Worm (Caenorhabditis elegans): Measurements from ENCODE around the gene srw-95.

srw-95 gene

DNA sequence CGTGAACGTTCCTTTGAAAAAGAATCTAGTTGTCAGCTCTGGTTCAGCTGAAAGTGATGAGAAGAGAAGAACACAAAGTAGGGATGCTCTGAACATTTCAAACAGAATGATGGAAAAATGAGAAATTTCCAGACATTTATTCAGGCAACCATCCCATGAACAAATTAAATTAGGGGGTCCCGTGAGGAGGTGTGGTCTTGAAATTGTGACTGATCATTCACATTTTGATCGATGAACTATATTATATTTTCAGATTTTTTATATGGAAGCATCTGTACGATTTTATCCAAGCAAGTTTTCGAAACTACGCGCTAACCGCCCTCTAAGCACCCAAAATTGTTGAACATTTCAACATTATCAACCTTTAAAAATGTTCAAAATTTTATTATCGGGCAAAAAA lies 35.9 kb upstream of the srw-95 start, which contains the start of gene R11E3.19:
Gene R11E3.19 (minus strand): TSS at position 101 of the 400 bp plus-strand sequence.
- no peak for TF ChIP-seq ceh-43 (GFP tag; optimal IDR thresholded peaks at IDR 0.05)
- TF ChIP-seq nhr-12 (tag; optimal IDR thresholded peaks at IDR 0.05), result no peak

DNA sequence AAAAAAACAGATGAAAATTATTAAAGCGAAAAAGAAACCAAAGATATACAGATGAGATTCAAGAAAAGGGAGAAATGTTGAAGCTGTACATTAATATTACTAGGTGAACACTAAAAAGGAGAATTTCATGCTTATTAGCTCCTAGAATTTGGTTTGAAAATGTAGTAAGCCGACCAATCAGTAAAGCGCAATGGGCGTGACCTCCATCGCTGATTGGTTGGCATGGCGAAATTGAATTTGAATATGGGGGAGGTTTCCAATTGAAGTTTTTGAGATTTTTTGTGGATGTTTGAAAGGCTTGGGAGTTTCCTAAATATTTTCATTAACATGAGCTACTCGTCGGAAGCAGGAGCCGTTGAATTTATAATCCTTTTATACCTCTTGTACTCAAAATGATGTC lies 35.4 kb upstream of the srw-95 start:
- TF ChIP-seq bed-3 (GFP tag; optimal IDR thresholded peaks at IDR 0.05), result no peak
- no peak for TF ChIP-seq sptf-1 (tag; optimal IDR thresholded peaks at IDR 0.05)
- TF ChIP-seq ceh-43 (GFP tag; optimal IDR thresholded peaks at IDR 0.05), result no peak
- TF ChIP-seq elt-3 (tag; optimal IDR thresholded peaks at IDR 0.05), result no peak
- no peak for TF ChIP-seq lin-32 (GFP tag; optimal IDR thresholded peaks at IDR 0.05)
- TF ChIP-seq mep-1 (tag; optimal IDR thresholded peaks at IDR 0.05), result no peak
- TF ChIP-seq snpc-4 (tag; optimal IDR thresholded peaks at IDR 0.05), result no peak
- no peak for TF ChIP-seq ztf-11 (tag; optimal IDR thresholded peaks at IDR 0.05)
- no peak for TF ChIP-seq lsy-2 (tag; optimal IDR thresholded peaks at IDR 0.05)

DNA sequence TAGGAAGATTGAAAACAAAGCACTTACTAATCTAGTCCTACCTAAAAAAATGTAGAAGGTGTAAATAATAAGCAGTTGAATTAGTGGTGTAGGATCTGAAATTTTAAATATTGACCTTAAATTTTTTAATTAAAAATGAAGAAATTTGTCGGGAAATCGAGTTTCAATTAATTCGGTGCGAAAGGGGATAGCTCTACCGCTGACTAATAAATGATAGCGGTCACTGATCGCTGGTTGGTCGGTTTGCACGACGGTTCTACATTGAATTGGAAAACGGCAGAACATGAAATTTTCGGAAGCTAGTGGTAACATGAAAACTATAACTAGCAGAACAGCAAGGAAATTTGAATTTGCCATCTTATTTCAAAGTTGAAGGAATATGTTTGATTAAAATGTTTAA lies 31.7 kb upstream of the srw-95 start, which contains the start of gene set-15:
Gene set-15 (minus strand): TSS at position 101 of the 400 bp plus-strand sequence.
- TF ChIP-seq nhr-12 (tag; optimal IDR thresholded peaks at IDR 0.05), result no peak
- no peak for TF ChIP-seq cnd-1 (tag; optimal IDR thresholded peaks at IDR 0.05)
- TF ChIP-seq lsy-2 (tag; optimal IDR thresholded peaks at IDR 0.05), result no peak
- TF ChIP-seq mab-5 (tag; optimal IDR thresholded peaks at IDR 0.05), result no peak
- no peak for TF ChIP-seq nhr-237 (tag; optimal IDR thresholded peaks at IDR 0.05)
- TF ChIP-seq blmp-1 (tag; optimal IDR thresholded peaks at IDR 0.05), result no peak
- TF ChIP-seq pha-4 (tag; optimal IDR thresholded peaks at IDR 0.05), result no peak
- TF ChIP-seq flh-1 (GFP tag; optimal IDR thresholded peaks at IDR 0.05), result no peak
- TF ChIP-seq ceh-83 (GFP tag; optimal IDR thresholded peaks at IDR 0.05), result no peak
- TF ChIP-seq nhr-76 (tag; optimal IDR thresholded peaks at IDR 0.05), result no peak

DNA sequence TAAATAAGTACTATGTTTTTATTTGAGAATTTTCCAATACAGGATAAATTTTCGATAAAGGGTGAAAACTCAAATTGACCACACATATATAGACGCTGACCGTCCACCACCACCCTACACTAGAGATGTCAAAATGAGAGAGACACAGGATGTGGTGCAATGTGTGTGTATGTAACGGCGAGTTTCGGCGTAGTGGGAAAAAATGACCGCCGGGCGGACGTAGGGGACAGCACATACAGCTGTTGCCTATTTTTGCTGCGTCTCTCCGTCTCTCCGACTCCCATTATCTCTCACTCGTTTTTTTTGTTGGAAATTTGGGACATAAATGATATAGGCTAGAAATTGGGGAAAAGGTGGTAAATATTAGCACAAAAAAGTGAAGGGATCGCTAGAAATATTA lies 30.8 kb upstream of the srw-95 start:
- TF ChIP-seq mep-1 (tag; optimal IDR thresholded peaks at IDR 0.05), result no peak
- peak; percentile 75 for TF ChIP-seq nhr-2 (tag; optimal IDR thresholded peaks at IDR 0.05)
- TF ChIP-seq sptf-1 (tag; optimal IDR thresholded peaks at IDR 0.05), result peak; percentile 55
- TF ChIP-seq ceh-39 (tag; optimal IDR thresholded peaks at IDR 0.05), result no peak
- TF ChIP-seq drap-1 (GFP tag; optimal IDR thresholded peaks at IDR 0.05), result no peak
- TF ChIP-seq unc-62 (GFP tag; optimal IDR thresholded peaks at IDR 0.05), result no peak
- peak; percentile 19 for TF ChIP-seq ztf-11 (tag; optimal IDR thresholded peaks at IDR 0.05)
- no peak for TF ChIP-seq sem-2 (GFP tag; optimal IDR thresholded peaks at IDR 0.05)
- peak; percentile 73 for TF ChIP-seq hlh-1 (tag; optimal IDR thresholded peaks at IDR 0.05)
- TF ChIP-seq lin-32 (GFP tag; optimal IDR thresholded peaks at IDR 0.05), result no peak
- TF ChIP-seq nhr-12 (tag; optimal IDR thresholded peaks at IDR 0.05), result no peak
- TF ChIP-seq lsy-2 (tag; optimal IDR thresholded peaks at IDR 0.05), result no peak
- TF ChIP-seq mls-2 (tag; optimal IDR thresholded peaks at IDR 0.05), result peak; percentile 36
- no peak for TF ChIP-seq nhr-237 (tag; optimal IDR thresholded peaks at IDR 0.05)
- peak; percentile 57 for TF ChIP-seq unc-120 (tag; optimal IDR thresholded peaks at IDR 0.05; ENCODE audit: poor library complexity, severe bottlenecking)
- TF ChIP-seq cnd-1 (tag; optimal IDR thresholded peaks at IDR 0.05), result peak; percentile 42
- TF ChIP-seq nhr-28 (tag; optimal IDR thresholded peaks at IDR 0.05), result no peak
- TF ChIP-seq ceh-83 (GFP tag; optimal IDR thresholded peaks at IDR 0.05), result no peak
- no peak for TF ChIP-seq ces-1 (GFP tag; optimal IDR thresholded peaks at IDR 0.05)
- TF ChIP-seq mab-5 (tag; optimal IDR thresholded peaks at IDR 0.05), result no peak

DNA sequence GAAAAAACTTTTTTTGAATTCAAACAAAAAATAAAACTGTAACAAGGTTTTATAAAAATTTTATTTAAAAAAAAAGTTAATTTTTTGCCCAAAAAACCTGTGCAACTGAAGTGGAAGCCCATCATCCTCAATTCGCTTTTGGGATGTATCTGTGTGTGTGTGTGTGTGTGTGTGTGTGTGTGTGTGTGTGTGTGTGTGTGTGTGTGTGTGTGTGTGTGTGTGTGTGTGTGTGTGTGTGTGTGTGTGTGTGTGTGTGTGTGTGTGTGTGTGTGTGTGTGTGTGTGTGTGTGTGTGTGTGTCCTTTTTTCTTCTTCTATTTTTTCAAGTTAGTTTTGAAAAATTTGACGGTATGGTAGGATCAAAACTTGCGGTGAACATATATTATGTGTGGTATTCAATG lies 27.2 kb upstream of the srw-95 start:
- TF ChIP-seq cnd-1 (tag; optimal IDR thresholded peaks at IDR 0.05) (peak; percentile 60), sptf-1 (tag; optimal IDR thresholded peaks at IDR 0.05) (peak; percentile 35), M03D4.4 (tag; optimal IDR thresholded peaks at IDR 0.05) (peak; percentile 22)

DNA sequence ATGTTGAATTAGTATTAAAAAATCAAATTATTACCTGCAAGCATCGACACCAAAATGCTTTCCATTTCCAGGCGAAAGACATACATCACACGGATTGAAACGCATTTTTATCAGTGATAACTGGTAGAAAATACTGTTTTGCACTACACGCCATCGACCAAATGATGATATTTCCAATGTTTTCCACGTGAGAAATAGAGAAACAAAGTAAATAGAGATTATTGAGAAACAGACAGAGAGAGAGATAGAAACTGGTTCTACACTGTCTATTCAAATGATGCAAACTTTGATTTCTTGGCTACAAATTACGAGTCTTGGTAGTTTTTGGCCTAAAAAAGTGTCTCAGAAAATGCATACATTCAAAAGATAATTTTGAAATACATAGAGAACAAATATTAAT lies 23.5 kb upstream of the srw-95 start, which contains the start of gene nhr-104:
Gene nhr-104 (minus strand): TSS at position 361 of the 400 bp plus-strand sequence.
- TF ChIP-seq ceh-83 (GFP tag; optimal IDR thresholded peaks at IDR 0.05) (no peak), nhr-237 (tag; optimal IDR thresholded peaks at IDR 0.05) (peak; percentile 22)

DNA sequence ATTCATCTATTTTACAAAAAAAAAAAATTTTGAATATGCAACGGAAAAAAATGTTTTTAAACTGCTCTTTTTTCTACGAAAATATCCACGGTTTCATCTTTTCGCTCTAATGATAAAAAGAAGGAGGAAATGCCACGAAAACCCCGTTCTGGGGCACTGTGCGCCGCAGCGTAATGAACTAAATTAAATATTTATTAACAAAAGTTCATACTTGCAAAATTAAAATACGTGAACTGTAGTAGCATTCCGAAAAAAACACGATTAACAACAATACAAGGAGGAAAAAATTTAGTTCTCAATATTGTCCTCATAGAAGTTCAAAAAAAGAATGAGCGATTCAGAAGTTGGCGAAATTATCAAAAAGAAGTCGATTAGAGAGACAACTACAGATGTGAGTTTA lies 22.4 kb upstream of the srw-95 start, which contains the start of gene R11E3.1:
Gene R11E3.1 (plus strand): TSS at position 301 of the 400 bp plus-strand sequence.
- TF ChIP-seq ceh-39 (tag; optimal IDR thresholded peaks at IDR 0.05), result no peak
- no peak for TF ChIP-seq hlh-1 (tag; optimal IDR thresholded peaks at IDR 0.05)
- no peak for TF ChIP-seq ces-1 (GFP tag; optimal IDR thresholded peaks at IDR 0.05)
- TF ChIP-seq lsy-2 (tag; optimal IDR thresholded peaks at IDR 0.05), result no peak
- TF ChIP-seq nhr-76 (tag; optimal IDR thresholded peaks at IDR 0.05), result no peak
- TF ChIP-seq ham-2 (GFP tag; optimal IDR thresholded peaks at IDR 0.05), result no peak
- TF ChIP-seq ztf-11 (tag; optimal IDR thresholded peaks at IDR 0.05), result no peak
